Worm (Caenorhabditis elegans) whole organism, mixed stage, embryonic: Measurements from ENCODE around the gene M106.2.

ENCODE experiments used
- M03D4.4 ChIP-seq: sonication (generic microtip); optimal IDR thresholded peaks from 2 replicates; lab custom pipeline; 2017; ENCODE audit warnings: mild to moderate bottlenecking, missing genetic modification characterization, missing compliant biosample characterization
- bed-3 ChIP-seq: fragments of 200-800 bp; sonication (Bioruptor generic); optimal IDR thresholded peaks from 3 replicates; lab custom pipeline; 2018; ENCODE audit warnings: mild to moderate bottlenecking, missing genetic modification characterization, moderate library complexity, missing compliant biosample characterization
- ceh-39 ChIP-seq: fragments of 150-350 bp; optimal IDR thresholded peaks from 2 replicates; lab custom pipeline; 2014; ENCODE audit warnings: missing biosample characterization, missing genetic modification characterization
- ceh-43 ChIP-seq: fragments of 200-800 bp; sonication (Bioruptor generic); optimal IDR thresholded peaks from 2 replicates; lab custom pipeline; 2018; ENCODE audit warnings: mild to moderate bottlenecking, missing genetic modification characterization, moderate library complexity, missing compliant biosample characterization
- ceh-83 ChIP-seq: fragments of 200-800 bp; sonication (Bioruptor generic); optimal IDR thresholded peaks from 2 replicates; lab custom pipeline; 2018; ENCODE audit warnings: mild to moderate bottlenecking, missing genetic modification characterization, missing compliant biosample characterization
- ces-1 ChIP-seq: fragments of 150-350 bp; optimal IDR thresholded peaks from 2 replicates; lab custom pipeline; 2014; ENCODE audit warnings: missing biosample characterization, missing genetic modification reagents, missing genetic modification characterization
- cnd-1 ChIP-seq: fragments of 200-800 bp; sonication (Bioruptor generic); optimal IDR thresholded peaks from 2 replicates; lab custom pipeline; 2018; ENCODE audit warnings: mild to moderate bottlenecking, missing genetic modification characterization, missing compliant biosample characterization
- drap-1 ChIP-seq: fragments of 200-800 bp; sonication (Bioruptor generic); optimal IDR thresholded peaks from 3 replicates; lab custom pipeline; 2018; ENCODE audit warnings: mild to moderate bottlenecking, missing genetic modification characterization, missing compliant biosample characterization
- elt-1 ChIP-seq: sonication (generic microtip); optimal IDR thresholded peaks from 2 replicates; lab custom pipeline; 2017; ENCODE audit warnings: missing genetic modification characterization, mild to moderate bottlenecking, missing compliant biosample characterization, antibody characterized with exemption, moderate library complexity, borderline replicate concordance; ENCODE audit not compliant: insufficient read depth
- elt-3 ChIP-seq: fragments of 150-350 bp; optimal IDR thresholded peaks from 2 replicates; lab custom pipeline; 2014; ENCODE audit warnings: missing biosample characterization, missing genetic modification characterization
- flh-1 ChIP-seq: fragments of 200-800 bp; sonication (Bioruptor generic); optimal IDR thresholded peaks from 2 replicates; lab custom pipeline; 2018; ENCODE audit warnings: mild to moderate bottlenecking, missing genetic modification characterization, moderate library complexity, missing compliant biosample characterization
- ham-2 ChIP-seq: fragments of 200-800 bp; sonication (Bioruptor generic); optimal IDR thresholded peaks from 2 replicates; lab custom pipeline; 2018; ENCODE audit warnings: mild to moderate bottlenecking, missing genetic modification characterization, missing compliant biosample characterization
- hlh-1 ChIP-seq: fragments of 150-350 bp; optimal IDR thresholded peaks from 2 replicates; lab custom pipeline; 2014; ENCODE audit warnings: missing biosample characterization, missing genetic modification reagents, missing genetic modification characterization
- lin-32 ChIP-seq: fragments of 200-800 bp; sonication (Bioruptor generic); optimal IDR thresholded peaks from 2 replicates; lab custom pipeline; 2018; ENCODE audit warnings: mild to moderate bottlenecking, missing genetic modification characterization, missing compliant biosample characterization
- lsy-2 ChIP-seq: fragments of 150-350 bp; optimal IDR thresholded peaks from 2 replicates; lab custom pipeline; 2014; ENCODE audit warnings: missing biosample characterization, missing genetic modification characterization
- mab-5 ChIP-seq: fragments of 150-350 bp; optimal IDR thresholded peaks from 2 replicates; lab custom pipeline; 2014; ENCODE audit warnings: missing biosample characterization, missing genetic modification characterization
- mep-1 ChIP-seq: fragments of 150-350 bp; optimal IDR thresholded peaks from 2 replicates; lab custom pipeline; 2017; ENCODE audit warnings: missing biosample characterization, missing genetic modification reagents, missing genetic modification characterization, inconsistent platforms
- mls-2 ChIP-seq: sonication (generic microtip); optimal IDR thresholded peaks from 2 replicates; lab custom pipeline; 2016; ENCODE audit warnings: mild to moderate bottlenecking, missing genetic modification characterization, moderate library complexity, missing compliant biosample characterization
- nhr-12 ChIP-seq: fragments of 150-350 bp; optimal IDR thresholded peaks from 2 replicates; lab custom pipeline; 2014; ENCODE audit warnings: missing biosample characterization, missing genetic modification characterization
- nhr-2 ChIP-seq: fragments of 150-350 bp; optimal IDR thresholded peaks from 2 replicates; lab custom pipeline; 2014; ENCODE audit warnings: missing biosample characterization, missing genetic modification characterization
- nhr-237 ChIP-seq: fragments of 150-350 bp; optimal IDR thresholded peaks from 2 replicates; lab custom pipeline; 2014; ENCODE audit warnings: missing biosample characterization, missing genetic modification characterization
- nhr-76 ChIP-seq: sonication (generic microtip); optimal IDR thresholded peaks from 2 replicates; lab custom pipeline; 2017; ENCODE audit warnings: missing biosample characterization, missing genetic modification characterization
- pha-4 ChIP-seq: fragments of 150-350 bp; optimal IDR thresholded peaks from 2 replicates; lab custom pipeline; 2018; ENCODE audit warnings: missing biosample characterization, missing genetic modification reagents, missing genetic modification characterization
- sem-2 ChIP-seq: fragments of 200-800 bp; sonication (Bioruptor generic); optimal IDR thresholded peaks from 2 replicates; lab custom pipeline; 2018; ENCODE audit warnings: mild to moderate bottlenecking, missing genetic modification characterization, missing compliant biosample characterization
- snpc-4 ChIP-seq: fragments of 150-350 bp; optimal IDR thresholded peaks from 2 replicates; lab custom pipeline; 2014; ENCODE audit warnings: missing biosample characterization, missing genetic modification characterization
- sptf-1 ChIP-seq: sonication (generic microtip); optimal IDR thresholded peaks from 2 replicates; lab custom pipeline; 2017; ENCODE audit warnings: mild to moderate bottlenecking, missing genetic modification characterization, moderate library complexity, missing compliant biosample characterization
- tbx-8 ChIP-seq: fragments of 200-800 bp; sonication (Bioruptor generic); optimal IDR thresholded peaks from 2 replicates; lab custom pipeline; 2018; ENCODE audit warnings: mild to moderate bottlenecking, missing genetic modification characterization, moderate library complexity, missing compliant biosample characterization
- unc-120 ChIP-seq: sonication (generic microtip); optimal IDR thresholded peaks from 2 replicates; lab custom pipeline; 2017; ENCODE audit warnings: missing genetic modification characterization, missing compliant biosample characterization; ENCODE audit not compliant: poor library complexity, severe bottlenecking
- unc-62 ChIP-seq: fragments of 150-350 bp; optimal IDR thresholded peaks from 2 replicates; lab custom pipeline; 2014; ENCODE audit warnings: missing biosample characterization, missing genetic modification reagents, missing genetic modification characterization
- zip-8 ChIP-seq: fragments of 150-350 bp; optimal IDR thresholded peaks from 2 replicates; lab custom pipeline; 2014; ENCODE audit warnings: missing biosample characterization, missing genetic modification characterization
- ztf-11 ChIP-seq: fragments of 150-350 bp; optimal IDR thresholded peaks from 2 replicates; lab custom pipeline; 2014; ENCODE audit warnings: missing biosample characterization, missing genetic modification characterization

M106.2 gene

DNA sequence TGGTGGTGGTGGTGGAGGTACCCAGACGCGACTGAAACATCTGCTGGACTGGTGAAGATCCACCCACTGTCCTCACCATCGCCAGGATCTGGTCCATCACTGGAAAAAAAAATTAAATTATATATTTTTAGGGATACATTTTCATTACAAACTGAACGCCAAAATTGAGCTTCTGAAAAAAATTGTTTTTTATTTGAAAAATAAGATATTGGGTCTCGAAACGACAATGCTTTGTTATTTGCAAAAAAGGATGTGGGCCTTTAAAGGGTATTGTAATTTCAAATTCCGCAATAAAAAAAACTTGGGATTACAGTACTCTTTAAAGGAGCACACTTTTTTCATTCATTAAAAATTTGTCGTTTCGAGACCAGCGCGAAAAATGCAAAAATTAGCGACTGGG lies at the start of gene M106.2:
TSS of gene M106.2 (minus strand) at position 101 of the 400 bp plus-strand sequence.
- TF ChIP-seq drap-1 (GFP tag; lab: Kevin White, UChicago), result no peak
- no peak for TF ChIP-seq unc-62

DNA sequence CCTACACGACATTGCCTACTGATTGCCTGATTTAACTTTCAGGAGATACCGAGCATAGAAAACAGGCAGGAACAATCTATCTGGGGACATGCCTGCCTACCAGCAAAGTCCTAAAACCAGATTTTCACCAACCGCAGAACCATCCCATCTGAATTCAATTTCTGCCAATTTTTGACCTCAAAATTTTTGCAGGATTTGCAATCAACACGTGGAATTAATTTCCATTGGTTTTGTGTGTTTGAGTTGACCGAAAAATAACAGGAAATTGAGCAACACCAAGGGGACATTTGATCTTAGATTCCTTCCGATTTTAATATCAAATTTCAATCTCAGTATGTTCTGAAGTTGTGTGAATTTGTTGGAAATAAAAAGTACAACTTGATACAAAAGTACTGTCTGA lies 49.2 kb upstream of the M106.2 start:
- no peak for TF ChIP-seq unc-120 (tag; lab: Kevin White, UChicago)
- no peak for TF ChIP-seq unc-62
- no peak for TF ChIP-seq pha-4 (tag; lab: Kevin White, UChicago)
- TF ChIP-seq nhr-2 (tag; lab: Kevin White, UChicago), result no peak
- TF ChIP-seq cnd-1 (tag; lab: Kevin White, UChicago), result no peak
- TF ChIP-seq ztf-11 (tag; lab: Kevin White, UChicago), result no peak
- no peak for TF ChIP-seq nhr-12 (tag; lab: Kevin White, UChicago)
- no peak for TF ChIP-seq zip-8
- no peak for TF ChIP-seq snpc-4
- no peak for TF ChIP-seq ham-2 (GFP tag; lab: Kevin White, UChicago)
- no peak for TF ChIP-seq hlh-1 (tag; lab: Kevin White, UChicago)
- TF ChIP-seq ces-1 (GFP tag; lab: Kevin White, UChicago), result no peak
- TF ChIP-seq sptf-1 (tag; lab: Kevin White, UChicago), result no peak
- no peak for TF ChIP-seq lin-32 (GFP tag; lab: Kevin White, UChicago)
- no peak for TF ChIP-seq tbx-8 (GFP tag; lab: Kevin White, UChicago)

DNA sequence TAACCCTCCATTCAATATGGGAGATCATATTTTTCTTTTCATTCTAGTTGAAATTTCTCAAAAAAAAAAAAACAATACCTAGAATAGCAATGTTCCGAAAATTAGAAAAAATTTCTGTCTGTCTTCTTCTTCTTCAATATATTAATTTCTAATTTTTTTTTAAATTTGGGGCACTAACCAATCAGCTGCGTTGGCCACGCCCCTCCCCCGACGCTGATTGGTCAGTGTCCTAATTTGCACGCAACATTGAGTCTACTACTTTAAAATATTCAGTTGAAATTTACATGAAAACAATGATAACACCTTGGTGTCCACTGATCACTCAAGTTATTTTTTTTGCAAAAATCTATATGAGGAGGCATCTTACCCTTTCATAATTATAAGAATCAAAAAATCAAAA lies 46.2 kb upstream of the M106.2 start:
- TF ChIP-seq mab-5 (no peak), M03D4.4 (tag; lab: Kevin White, UChicago) (no peak), cnd-1 (tag; lab: Kevin White, UChicago) (no peak)
- TF ChIP-seq, all 35 proteins: peak for 0

DNA sequence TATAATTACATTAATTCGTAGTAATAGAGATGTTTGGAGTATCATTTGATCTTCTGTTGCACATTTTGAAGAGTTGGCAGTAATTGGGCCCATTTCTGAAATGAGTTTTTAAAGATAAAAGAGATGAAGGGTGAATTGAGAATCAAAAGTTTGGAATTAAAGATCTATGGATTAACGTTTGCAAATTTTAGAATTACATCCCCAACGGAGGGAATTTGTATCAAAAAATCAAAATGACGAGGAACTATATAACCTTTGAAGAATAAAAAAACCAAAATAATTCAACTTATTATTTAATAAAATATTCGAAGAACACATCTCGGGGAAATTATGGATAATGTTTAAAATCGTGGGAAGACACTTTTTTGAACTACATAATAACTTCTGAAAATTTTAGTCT lies 45.2 kb upstream of the M106.2 start, which contains the start of gene sra-10:
TSS of gene sra-10 (minus strand) at position 101 of the 400 bp plus-strand sequence.
- no peak for TF ChIP-seq drap-1 (GFP tag; lab: Kevin White, UChicago)
- no peak for TF ChIP-seq unc-62
- TF ChIP-seq sptf-1 (tag; lab: Kevin White, UChicago), result no peak
- no peak for TF ChIP-seq ces-1 (GFP tag; lab: Kevin White, UChicago)
- TF ChIP-seq lsy-2 (tag; lab: Kevin White, UChicago), result no peak
- TF ChIP-seq elt-1 (tag; lab: Kevin White, UChicago), result no peak
- TF ChIP-seq hlh-1 (tag; lab: Kevin White, UChicago), result no peak
- TF ChIP-seq bed-3 (GFP tag; lab: Kevin White, UChicago), result no peak
- TF ChIP-seq cnd-1 (tag; lab: Kevin White, UChicago), result no peak
- no peak for TF ChIP-seq ceh-39 (tag; lab: Kevin White, UChicago)
- no peak for TF ChIP-seq M03D4.4 (tag; lab: Kevin White, UChicago)
- no peak for TF ChIP-seq sem-2 (GFP tag; lab: Kevin White, UChicago)
- no peak for TF ChIP-seq lin-32 (GFP tag; lab: Kevin White, UChicago)
- TF ChIP-seq zip-8, result no peak
- TF ChIP-seq tbx-8 (GFP tag; lab: Kevin White, UChicago), result no peak
- no peak for TF ChIP-seq mls-2
- no peak for TF ChIP-seq mep-1

DNA sequence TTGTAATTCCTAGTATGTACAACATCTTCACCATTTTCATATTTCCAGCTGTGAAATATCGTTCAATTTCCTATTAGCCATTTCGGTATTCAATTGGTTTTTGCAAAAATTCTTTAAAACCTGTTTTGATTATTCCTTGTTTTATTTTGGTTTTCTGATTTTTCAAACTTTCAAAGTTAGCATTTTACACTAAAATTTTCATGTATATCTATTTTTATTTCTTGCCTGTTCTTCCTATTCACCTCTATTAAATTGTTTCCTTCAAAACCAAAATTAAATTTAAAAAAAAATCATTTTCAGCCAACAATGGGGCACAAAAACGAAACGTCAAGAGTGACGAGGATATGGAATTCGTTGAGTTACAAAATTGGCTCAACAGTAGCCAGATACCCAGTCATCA lies 39.2 kb upstream of the M106.2 start, which contains the start of gene ptr-8:
TSS of gene ptr-8 (plus strand) at position 301 of the 400 bp plus-strand sequence.
- TF ChIP-seq unc-62 (no peak), sptf-1 (tag; lab: Kevin White, UChicago) (no peak), elt-3 (tag; lab: Kevin White, UChicago) (no peak), ceh-39 (tag; lab: Kevin White, UChicago) (no peak), nhr-12 (tag; lab: Kevin White, UChicago) (no peak), ces-1 (GFP tag; lab: Kevin White, UChicago) (no peak), unc-120 (tag; lab: Kevin White, UChicago) (no peak), sem-2 (GFP tag; lab: Kevin White, UChicago) (no peak), hlh-1 (tag; lab: Kevin White, UChicago) (no peak), ceh-83 (no peak), nhr-76 (no peak), mep-1 (no peak), lin-32 (GFP tag; lab: Kevin White, UChicago) (no peak), tbx-8 (GFP tag; lab: Kevin White, UChicago) (no peak), mls-2 (no peak), bed-3 (GFP tag; lab: Kevin White, UChicago) (no peak)

DNA sequence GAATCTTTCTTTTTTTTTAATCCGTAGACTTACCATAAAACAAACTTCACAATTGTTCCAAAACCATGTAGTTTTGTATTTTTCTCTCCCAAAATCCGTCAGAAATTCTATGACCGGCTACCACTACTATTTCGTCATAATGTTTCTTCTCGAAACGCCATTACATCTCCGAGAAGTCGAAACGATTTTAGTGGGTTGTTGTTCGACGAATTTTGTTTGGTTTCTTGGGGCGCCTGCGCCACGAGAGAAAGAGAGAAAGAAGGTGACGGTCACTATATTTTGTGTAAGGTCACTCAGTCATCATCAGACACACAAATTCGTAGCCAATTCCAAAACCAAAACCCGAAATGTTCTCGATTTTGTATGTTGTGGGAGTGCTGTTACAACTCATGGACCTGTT lies 37.3 kb upstream of the M106.2 start:
- TF ChIP-seq nhr-2 (tag; lab: Kevin White, UChicago) (no peak), M03D4.4 (tag; lab: Kevin White, UChicago) (no peak), mep-1 (no peak), nhr-237 (no peak), ceh-39 (tag; lab: Kevin White, UChicago) (no peak), ces-1 (GFP tag; lab: Kevin White, UChicago) (no peak), ceh-83 (no peak), ztf-11 (tag; lab: Kevin White, UChicago) (no peak), tbx-8 (GFP tag; lab: Kevin White, UChicago) (no peak), bed-3 (GFP tag; lab: Kevin White, UChicago) (no peak), flh-1 (GFP tag; lab: Kevin White, UChicago) (no peak), ceh-43 (GFP tag; lab: Kevin White, UChicago) (no peak), snpc-4 (no peak), mab-5 (no peak), cnd-1 (tag; lab: Kevin White, UChicago) (no peak), drap-1 (GFP tag; lab: Kevin White, UChicago) (no peak), elt-3 (tag; lab: Kevin White, UChicago) (no peak), sem-2 (GFP tag; lab: Kevin White, UChicago) (no peak)
- TF ChIP-seq, all 35 proteins: peak for 0
